Worm (Caenorhabditis elegans): Measurements from ENCODE around the gene C06E1.1.

DNA sequence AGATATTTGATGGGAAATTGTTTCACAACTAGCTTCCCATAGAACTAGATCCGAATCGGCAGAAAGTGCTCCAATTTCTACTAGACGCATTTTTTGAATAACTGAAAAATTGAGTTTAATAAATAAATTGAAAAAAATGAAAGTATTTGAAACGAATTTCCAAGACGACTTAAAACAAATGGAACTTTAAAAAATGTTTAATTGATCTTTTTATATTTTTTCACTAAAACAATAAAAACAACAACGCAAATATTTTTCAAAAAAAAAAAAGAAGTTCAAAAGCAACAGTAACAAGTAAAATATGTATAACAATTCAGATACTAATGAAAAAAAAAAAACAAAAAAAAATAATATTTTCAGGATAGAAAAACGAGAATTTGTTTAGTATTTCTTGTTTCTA lies 4.1 kb downstream of the C06E1.1 start, which contains the start of gene C06E1.9:
- TF ChIP-seq ztf-11 (tag; optimal IDR thresholded peaks at IDR 0.05) (no peak), unc-39 (tag; optimal IDR thresholded peaks at IDR 0.05) (no peak), sma-3 (GFP tag; optimal IDR thresholded peaks at IDR 0.05) (no peak), ceh-82 (tag; optimal IDR thresholded peaks at IDR 0.05) (no peak), lin-39 (tag; optimal IDR thresholded peaks at IDR 0.05) (no peak), mdl-1 (tag; optimal IDR thresholded peaks at IDR 0.05) (no peak), nhr-23 (tag; optimal IDR thresholded peaks at IDR 0.05) (no peak), dmd-4 (tag; optimal IDR thresholded peaks at IDR 0.05) (no peak), ama-1 (optimal IDR thresholded peaks at IDR 0.05) (no peak), ztf-4 (tag; optimal IDR thresholded peaks at IDR 0.05) (no peak), sma-9 (GFP tag; optimal IDR thresholded peaks at IDR 0.05) (no peak), sma-9 (tag; optimal IDR thresholded peaks at IDR 0.05) (no peak), snpc-4 (tag; optimal IDR thresholded peaks at IDR 0.05) (no peak), elt-3 (tag; optimal IDR thresholded peaks at IDR 0.05) (no peak), nhr-129 (tag; optimal IDR thresholded peaks at IDR 0.05) (no peak)
